Worm (Caenorhabditis elegans) whole organism, early embryonic: ENCODE measurements around the gene F41E6.5.
"Not testable (repeated sequence)": the region's sequence is repeated elsewhere in the genome, so short reads cannot be mapped to it uniquely, and the experiment has no call there.

Source experiments
- B0310.2 ChIP-seq: sonication (generic microtip); optimal IDR thresholded peaks from 2 replicates; lab custom pipeline; 2016; ENCODE audit warnings: mild to moderate bottlenecking, missing genetic modification characterization, missing compliant biosample characterization
- F13C5.2 ChIP-seq: sonication (generic microtip); optimal IDR thresholded peaks from 2 replicates; lab custom pipeline; 2017; ENCODE audit warnings: mild to moderate bottlenecking, missing genetic modification characterization, inconsistent platforms, missing compliant biosample characterization
- aly-1 ChIP-seq: sonication (generic microtip); optimal IDR thresholded peaks from 2 replicates; lab custom pipeline; 2016; ENCODE audit warnings: missing genetic modification characterization, missing compliant biosample characterization
- ama-1 ChIP-seq: fragments of 150-350 bp; optimal IDR thresholded peaks from 2 replicates; lab custom pipeline; 2014
- ceh-13 ChIP-seq: fragments of 200-800 bp; sonication (Bioruptor generic); optimal IDR thresholded peaks from 2 replicates; lab custom pipeline; 2018; ENCODE audit warnings: mild to moderate bottlenecking, missing genetic modification characterization, missing compliant biosample characterization
- ceh-36 ChIP-seq: sonication (generic microtip); optimal IDR thresholded peaks from 2 replicates; lab custom pipeline; 2016; ENCODE audit warnings: missing genetic modification characterization, inconsistent platforms, missing compliant biosample characterization
- ets-7 ChIP-seq: sonication (generic microtip); optimal IDR thresholded peaks from 2 replicates; lab custom pipeline; 2016; ENCODE audit warnings: missing genotype, missing genetic modification characterization, missing compliant biosample characterization
- flt-1 ChIP-seq: fragments of 200-800 bp; sonication (Bioruptor generic); IDR thresholded peaks from 2 replicates; pipeline ENCODE4 v1.3.6; 2022; ENCODE audit warnings: missing genetic modification characterization, missing compliant biosample characterization
- hmbx-1 ChIP-seq: sonication (generic microtip); optimal IDR thresholded peaks from 2 replicates; lab custom pipeline; 2016; ENCODE audit warnings: mild to moderate bottlenecking, missing genetic modification characterization, missing compliant biosample characterization
- hmg-4 ChIP-seq: fragments of 200-800 bp; sonication (Bioruptor generic); optimal IDR thresholded peaks from 2 replicates; lab custom pipeline; 2018; ENCODE audit warnings: mild to moderate bottlenecking, missing genetic modification characterization, missing compliant biosample characterization
- hnd-1 ChIP-seq: sonication (generic microtip); optimal IDR thresholded peaks from 2 replicates; lab custom pipeline; 2016; ENCODE audit warnings: missing genetic modification characterization, missing compliant biosample characterization
- pes-1 ChIP-seq: fragments of 200-800 bp; sonication (Bioruptor generic); IDR thresholded peaks from 2 replicates; pipeline ENCODE4 v1.3.6; 2022; ENCODE audit warnings: missing genetic modification reagents, missing genetic modification characterization, missing compliant biosample characterization
- scrt-1 ChIP-seq: fragments of 200-800 bp; sonication (Bioruptor generic); IDR thresholded peaks from 2 replicates; pipeline ENCODE4 v1.3.6; 2022; ENCODE audit warnings: missing genetic modification characterization, missing compliant biosample characterization
- sea-1 ChIP-seq: fragments of 200-800 bp; sonication (Bioruptor generic); conservative IDR thresholded peaks from 2 replicates; pipeline ENCODE4 v1.3.6; 2022; ENCODE audit warnings: missing genetic modification characterization, missing compliant biosample characterization
- tbx-11 ChIP-seq: fragments of 200-800 bp; sonication (Bioruptor generic); IDR thresholded peaks from 2 replicates; pipeline ENCODE4 v1.3.6; 2022; ENCODE audit warnings: missing genetic modification characterization, missing compliant biosample characterization
- tbx-37 ChIP-seq: fragments of 200-800 bp; sonication (Bioruptor generic); conservative IDR thresholded peaks from 2 replicates; pipeline ENCODE4 v1.3.6; 2022; ENCODE audit warnings: missing genetic modification reagents, missing genetic modification characterization, missing compliant biosample characterization
- tra-4 ChIP-seq: sonication (generic microtip); optimal IDR thresholded peaks from 2 replicates; lab custom pipeline; 2017; ENCODE audit warnings: missing genetic modification characterization, missing compliant biosample characterization

Gene F41E6.5

DNA sequence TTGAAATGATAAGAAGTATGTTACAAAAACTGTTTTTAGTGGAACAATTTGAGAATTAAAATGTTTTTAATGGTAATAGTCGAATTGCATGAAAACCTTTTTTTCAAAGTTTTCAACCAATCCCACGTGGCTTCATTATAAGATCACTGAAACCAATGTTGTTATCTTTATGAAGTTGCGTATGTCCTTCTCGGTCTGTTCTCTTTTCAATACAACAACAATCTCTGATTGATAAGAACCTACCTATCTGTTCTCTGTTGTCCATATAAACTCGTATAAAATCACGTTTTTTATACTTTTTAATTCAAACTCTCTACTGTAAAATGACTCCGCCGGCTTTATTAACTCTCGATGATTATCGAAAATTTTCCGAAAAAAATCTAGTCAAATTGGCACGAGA, at the start of gene F41E6.5:
Gene F41E6.5 (plus strand): TSS at position 209 of the 400 bp plus-strand sequence.
- no peak for TF ChIP-seq ceh-36
- TF ChIP-seq aly-1 = no peak
- TF ChIP-seq tbx-37 = no peak
- TF ChIP-seq hmg-4 (GFP tag; lab: Kevin White, UChicago) = no peak
- TF ChIP-seq ets-7 (tag; lab: Kevin White, UChicago) = no peak
- no peak for TF ChIP-seq ama-1 (lab: Kevin White, UChicago)
- no peak for TF ChIP-seq scrt-1 (GFP tag; lab: Robert Waterston, UW)
- no peak for TF ChIP-seq flt-1
- no peak for TF ChIP-seq hnd-1 (tag; lab: Kevin White, UChicago)

DNA sequence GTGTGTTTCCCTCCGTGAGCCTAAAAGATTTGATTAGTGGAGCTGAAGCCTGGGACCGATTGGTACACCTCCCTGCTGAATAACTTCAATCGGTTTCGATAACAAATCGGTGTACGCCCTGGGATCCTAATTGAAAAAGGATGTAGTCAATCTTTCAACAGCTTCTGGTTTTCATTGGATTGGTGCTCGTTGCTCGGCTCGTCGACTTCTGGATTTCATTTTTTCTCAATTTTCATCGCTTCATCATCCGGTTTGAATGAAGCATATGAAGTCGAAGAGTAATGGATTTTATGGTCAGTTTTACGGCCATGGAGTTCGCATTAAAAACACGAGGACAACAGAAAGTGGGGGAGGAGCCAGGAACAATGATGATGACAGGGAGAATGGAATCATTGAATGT, 47.3 kb upstream of the F41E6.5 start:
- TF ChIP-seq sea-1 (GFP tag; lab: Robert Waterston, UW) = no peak
- no peak for TF ChIP-seq ceh-36
- no peak for TF ChIP-seq tbx-11 (GFP tag; lab: Robert Waterston, UW)
- no peak for TF ChIP-seq F13C5.2 (tag; lab: Kevin White, UChicago)
- TF ChIP-seq flt-1 = no peak
- TF ChIP-seq hmbx-1 (tag; lab: Kevin White, UChicago) = no peak

DNA sequence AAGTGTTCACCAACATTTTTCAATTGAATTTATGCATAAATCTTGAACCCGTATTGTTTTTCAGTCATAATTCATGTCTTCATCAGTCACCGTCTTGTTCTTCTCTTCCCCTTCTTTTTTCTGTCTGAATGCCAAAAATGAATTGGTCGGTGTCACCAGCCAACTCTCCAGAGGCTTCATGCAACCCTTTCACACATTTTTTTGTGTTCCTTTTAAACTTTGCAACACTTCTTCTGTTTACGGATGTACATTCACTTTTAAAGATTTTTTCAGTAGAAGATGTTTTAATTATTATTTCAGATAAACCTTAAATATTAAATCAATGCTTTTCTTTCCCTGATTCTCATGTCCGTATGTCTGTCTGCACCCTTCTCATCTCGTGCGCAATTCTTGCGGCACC, 42.4 kb upstream of the F41E6.5 start, which contains the start of gene acr-16:
Gene acr-16 (plus strand): TSS at position 301 of the 400 bp plus-strand sequence.
- no peak for TF ChIP-seq hmbx-1 (tag; lab: Kevin White, UChicago)
- TF ChIP-seq F13C5.2 (tag; lab: Kevin White, UChicago) = no peak
- no peak for TF ChIP-seq ceh-13 (GFP tag; lab: Kevin White, UChicago)
- TF ChIP-seq flt-1 = no peak
- no peak for TF ChIP-seq B0310.2 (tag; lab: Kevin White, UChicago)
- no peak for TF ChIP-seq tbx-37
- no peak for TF ChIP-seq scrt-1 (GFP tag; lab: Robert Waterston, UW)
- TF ChIP-seq tra-4 (tag; lab: Kevin White, UChicago) = no peak
- TF ChIP-seq ets-7 (tag; lab: Kevin White, UChicago) = no peak

DNA sequence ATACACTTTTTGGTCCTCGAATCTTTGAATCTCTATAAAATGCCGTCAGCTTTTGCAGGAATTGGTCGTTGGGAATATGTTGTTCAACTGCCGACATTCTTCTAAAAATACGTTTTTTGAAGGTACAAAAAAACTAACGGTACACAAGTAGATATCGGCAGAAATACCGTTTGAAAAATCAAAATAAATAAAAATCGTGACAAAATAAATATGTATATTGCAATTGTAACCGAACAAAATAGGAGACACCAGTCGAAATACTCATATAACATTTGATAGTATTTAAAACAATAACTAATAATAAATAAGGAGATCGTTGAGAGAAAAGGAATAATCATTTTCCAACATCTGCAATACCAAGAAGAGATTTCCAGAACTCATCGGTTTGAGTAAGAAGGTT, 38.2 kb upstream of the F41E6.5 start, which contains the start of gene F25G6.8:
Gene F25G6.8 (minus strand): TSS at position 101 of the 400 bp plus-strand sequence.
- TF ChIP-seq tbx-37 = no peak
- TF ChIP-seq pes-1 (GFP tag; lab: Robert Waterston, UW) = no peak
- no peak for TF ChIP-seq hmg-4 (GFP tag; lab: Kevin White, UChicago)
- no peak for TF ChIP-seq ceh-13 (GFP tag; lab: Kevin White, UChicago)
- TF ChIP-seq F13C5.2 (tag; lab: Kevin White, UChicago) = no peak
- TF ChIP-seq hnd-1 (tag; lab: Kevin White, UChicago) = no peak
- no peak for TF ChIP-seq B0310.2 (tag; lab: Kevin White, UChicago)
- TF ChIP-seq hmbx-1 (tag; lab: Kevin White, UChicago) = no peak
- no peak for TF ChIP-seq flt-1
- no peak for TF ChIP-seq tbx-11 (GFP tag; lab: Robert Waterston, UW)

DNA sequence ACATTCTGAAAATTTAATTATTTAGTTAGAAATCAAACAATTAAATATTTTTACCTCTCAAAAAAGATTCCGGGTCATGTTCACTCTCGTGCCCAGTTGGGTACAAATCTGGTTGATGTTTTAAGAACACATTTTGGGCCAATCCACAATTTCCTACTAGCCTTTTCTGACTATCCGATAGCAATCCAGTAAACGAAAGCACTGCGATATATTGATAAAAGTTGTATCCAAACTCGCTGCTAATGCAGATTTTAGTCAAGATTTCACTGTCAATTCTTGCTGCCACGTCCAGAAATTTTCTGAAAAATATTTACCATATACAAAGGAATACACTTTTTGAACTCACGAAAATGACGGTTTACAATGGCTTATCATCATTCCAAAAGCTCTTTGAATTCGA, 34.1 kb upstream of the F41E6.5 start:
- TF ChIP-seq ceh-13 (GFP tag; lab: Kevin White, UChicago) = no peak
- TF ChIP-seq tbx-11 (GFP tag; lab: Robert Waterston, UW) = no peak
- no peak for TF ChIP-seq hmbx-1 (tag; lab: Kevin White, UChicago)
- no peak for TF ChIP-seq ceh-36
- TF ChIP-seq ets-7 (tag; lab: Kevin White, UChicago) = no peak

DNA sequence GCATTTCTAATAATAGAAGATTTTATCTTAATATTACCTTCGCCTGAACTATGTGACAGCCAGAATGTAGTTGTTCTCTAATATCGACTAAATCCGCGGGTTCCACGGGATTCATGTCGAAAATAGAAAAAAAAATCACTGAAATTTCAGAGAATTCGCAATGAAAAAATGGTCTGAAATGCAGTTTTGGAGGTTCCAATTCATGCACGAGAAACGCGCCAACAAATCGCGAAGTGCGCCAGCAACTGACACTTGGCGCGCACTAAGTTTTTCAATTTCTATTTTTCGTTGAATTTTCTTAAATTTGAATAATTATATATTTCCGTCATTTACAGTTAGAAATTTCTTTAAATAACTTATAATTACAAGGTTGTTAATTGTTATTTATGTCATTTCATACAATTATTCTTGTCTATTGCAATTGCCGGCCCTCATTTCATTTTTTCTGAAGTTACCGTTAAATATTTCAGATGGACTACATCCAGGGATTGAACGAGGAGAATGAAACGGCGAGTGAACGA, 33.4 kb upstream of the F41E6.5 start, which contains the start of the genes F25G6.9 and symk-1:
Gene F25G6.9 (minus strand): TSS at position 160 of the 521 bp plus-strand sequence.
Gene symk-1 (plus strand): TSS at position 471 of the 521 bp plus-strand sequence.
- TF ChIP-seq ceh-36 (no peak), tbx-11 (GFP tag; lab: Robert Waterston, UW) (no peak), sea-1 (GFP tag; lab: Robert Waterston, UW) (no peak), pes-1 (GFP tag; lab: Robert Waterston, UW) (no peak), hmbx-1 (tag; lab: Kevin White, UChicago) (no peak), F13C5.2 (tag; lab: Kevin White, UChicago) (no peak), ets-7 (tag; lab: Kevin White, UChicago) (no peak), scrt-1 (GFP tag; lab: Robert Waterston, UW) (no peak), aly-1 (no peak), hnd-1 (tag; lab: Kevin White, UChicago) (no peak), ceh-13 (GFP tag; lab: Kevin White, UChicago) (no peak), B0310.2 (tag; lab: Kevin White, UChicago) (no peak), hmg-4 (GFP tag; lab: Kevin White, UChicago) (no peak), flt-1 (no peak), tra-4 (tag; lab: Kevin White, UChicago) (no peak), tbx-37 (no peak)

DNA sequence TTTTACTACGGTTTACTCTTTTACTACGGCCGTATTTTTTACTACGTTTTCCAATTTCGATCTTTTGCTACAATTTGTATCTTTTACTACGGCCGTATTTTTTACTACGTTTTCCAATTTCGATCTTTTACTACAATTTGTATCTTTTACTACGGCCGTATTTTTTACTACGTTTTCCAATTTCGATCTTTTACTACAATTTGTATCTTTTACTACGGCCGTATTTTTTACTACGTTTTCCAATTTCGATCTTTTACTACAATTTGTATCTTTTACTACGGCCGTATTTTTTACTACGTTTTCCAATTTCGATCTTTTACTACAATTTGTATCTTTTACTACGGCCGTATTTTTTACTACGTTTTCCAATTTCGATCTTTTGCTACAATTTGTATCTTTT, 28.5 kb upstream of the F41E6.5 start, which contains the start of gene F25G6.1:
Gene F25G6.1 (plus strand): TSS at position 301 of the 400 bp plus-strand sequence.
- not testable (repeated sequence) for TF ChIP-seq ets-7 (tag; lab: Kevin White, UChicago); F13C5.2 (tag; lab: Kevin White, UChicago); hmg-4 (GFP tag; lab: Kevin White, UChicago)

DNA sequence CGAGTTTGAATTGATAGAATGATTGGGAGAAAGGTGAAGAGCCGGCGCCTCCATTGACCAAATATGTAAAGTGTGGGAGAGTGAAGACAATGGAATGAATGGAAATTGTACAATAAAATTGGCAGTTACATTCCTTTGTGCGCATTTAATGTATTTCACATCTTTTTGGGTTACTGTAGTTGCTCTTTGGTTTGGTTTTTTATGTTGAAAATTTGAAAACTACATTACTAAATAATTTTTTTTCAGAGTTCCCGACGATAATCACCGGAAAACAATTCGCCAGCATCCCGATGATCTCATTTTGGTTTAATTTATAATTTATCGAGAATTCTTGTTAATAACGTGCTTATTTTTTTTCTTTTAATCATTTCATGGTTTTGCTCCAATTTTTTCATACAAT, 22.3 kb upstream of the F41E6.5 start, which contains the start of gene C10B5.1:
Gene C10B5.1 (plus strand): TSS at position 301 of the 400 bp plus-strand sequence.
- TF ChIP-seq ama-1 (lab: Kevin White, UChicago) (no peak), tbx-37 (no peak), aly-1 (no peak), flt-1 (no peak), ets-7 (tag; lab: Kevin White, UChicago) (no peak), hnd-1 (tag; lab: Kevin White, UChicago) (no peak), ceh-36 (no peak), hmbx-1 (tag; lab: Kevin White, UChicago) (no peak)
